Worm (Caenorhabditis elegans) whole organism, L4 larva: ENCODE results near the gene nep-26.

Experiments
- ama-1 ChIP-seq: fragments of 150-350 bp; optimal IDR thresholded peaks from 2 replicates; lab custom pipeline; 2014; ENCODE audit warnings: inconsistent platforms, mixed read lengths
- dmd-9 ChIP-seq: fragments of 200-800 bp; sonication (Bioruptor generic); IDR thresholded peaks from 2 replicates; pipeline ENCODE4 v1.3.6; 2022; ENCODE audit warnings: missing genetic modification reagents, missing genetic modification characterization, missing compliant biosample characterization
- dpl-1 ChIP-seq: fragments of 150-350 bp; optimal IDR thresholded peaks from 2 replicates; lab custom pipeline; 2014; ENCODE audit warnings: missing biosample characterization, missing genetic modification reagents, missing genetic modification characterization
- egl-27 ChIP-seq: sonication (generic microtip); optimal IDR thresholded peaks from 3 replicates; lab custom pipeline; 2017; ENCODE audit warnings: missing biosample characterization, missing genetic modification reagents, missing genetic modification characterization
- nhr-237 ChIP-seq: sonication (generic microtip); optimal IDR thresholded peaks from 2 replicates; lab custom pipeline; 2017; ENCODE audit warnings: missing biosample characterization, missing genetic modification characterization

ce11 chrII:10247154-10247553 lies 52.8 kb downstream of the nep-26 start:
- no peak for TF ChIP-seq egl-27 (tag; lab: Kevin White, UChicago)
- no peak for TF ChIP-seq dpl-1 (GFP tag; lab: Kevin White, UChicago)
- TF ChIP-seq ama-1 (lab: Kevin White, UChicago), result no peak
- no peak for TF ChIP-seq nhr-237
- no peak for TF ChIP-seq dmd-9
